Worm (Caenorhabditis elegans) whole organism, mixed stage, embryonic: ENCODE measurements around the gene ttr-24.
A peak's percentile ranks its signal among the peaks of the same experiment; 100 is the strongest.

ENCODE experiments used
- M03D4.4 ChIP-seq: sonication (generic microtip); optimal IDR thresholded peaks from 2 replicates; lab custom pipeline; 2017; ENCODE audit warnings: mild to moderate bottlenecking, missing genetic modification characterization, missing compliant biosample characterization
- bed-3 ChIP-seq: fragments of 200-800 bp; sonication (Bioruptor generic); optimal IDR thresholded peaks from 3 replicates; lab custom pipeline; 2018; ENCODE audit warnings: mild to moderate bottlenecking, missing genetic modification characterization, moderate library complexity, missing compliant biosample characterization
- blmp-1 ChIP-seq: fragments of 150-350 bp; optimal IDR thresholded peaks from 2 replicates; lab custom pipeline; 2014; ENCODE audit warnings: missing biosample characterization, missing genetic modification characterization
- ceh-39 ChIP-seq: fragments of 150-350 bp; optimal IDR thresholded peaks from 2 replicates; lab custom pipeline; 2014; ENCODE audit warnings: missing biosample characterization, missing genetic modification characterization
- ceh-83 ChIP-seq: fragments of 200-800 bp; sonication (Bioruptor generic); optimal IDR thresholded peaks from 2 replicates; lab custom pipeline; 2018; ENCODE audit warnings: mild to moderate bottlenecking, missing genetic modification characterization, missing compliant biosample characterization
- cnd-1 ChIP-seq: fragments of 200-800 bp; sonication (Bioruptor generic); optimal IDR thresholded peaks from 2 replicates; lab custom pipeline; 2018; ENCODE audit warnings: mild to moderate bottlenecking, missing genetic modification characterization, missing compliant biosample characterization
- drap-1 ChIP-seq: fragments of 200-800 bp; sonication (Bioruptor generic); optimal IDR thresholded peaks from 3 replicates; lab custom pipeline; 2018; ENCODE audit warnings: mild to moderate bottlenecking, missing genetic modification characterization, missing compliant biosample characterization
- elt-1 ChIP-seq: sonication (generic microtip); optimal IDR thresholded peaks from 2 replicates; lab custom pipeline; 2017; ENCODE audit warnings: missing genetic modification characterization, mild to moderate bottlenecking, missing compliant biosample characterization, antibody characterized with exemption, moderate library complexity, borderline replicate concordance; ENCODE audit not compliant: insufficient read depth
- hlh-1 ChIP-seq: fragments of 150-350 bp; optimal IDR thresholded peaks from 2 replicates; lab custom pipeline; 2014; ENCODE audit warnings: missing biosample characterization, missing genetic modification reagents, missing genetic modification characterization
- lin-13 ChIP-seq: fragments of 150-350 bp; optimal IDR thresholded peaks from 2 replicates; lab custom pipeline; 2014; ENCODE audit warnings: missing biosample characterization, missing genetic modification characterization
- lin-32 ChIP-seq: fragments of 200-800 bp; sonication (Bioruptor generic); optimal IDR thresholded peaks from 2 replicates; lab custom pipeline; 2018; ENCODE audit warnings: mild to moderate bottlenecking, missing genetic modification characterization, missing compliant biosample characterization
- mab-5 ChIP-seq: fragments of 150-350 bp; optimal IDR thresholded peaks from 2 replicates; lab custom pipeline; 2014; ENCODE audit warnings: missing biosample characterization, missing genetic modification characterization
- mep-1 ChIP-seq: fragments of 150-350 bp; optimal IDR thresholded peaks from 2 replicates; lab custom pipeline; 2017; ENCODE audit warnings: missing biosample characterization, missing genetic modification reagents, missing genetic modification characterization, inconsistent platforms
- mls-2 ChIP-seq: sonication (generic microtip); optimal IDR thresholded peaks from 2 replicates; lab custom pipeline; 2016; ENCODE audit warnings: mild to moderate bottlenecking, missing genetic modification characterization, moderate library complexity, missing compliant biosample characterization
- nhr-12 ChIP-seq: fragments of 150-350 bp; optimal IDR thresholded peaks from 2 replicates; lab custom pipeline; 2014; ENCODE audit warnings: missing biosample characterization, missing genetic modification characterization
- nhr-2 ChIP-seq: fragments of 150-350 bp; optimal IDR thresholded peaks from 2 replicates; lab custom pipeline; 2014; ENCODE audit warnings: missing biosample characterization, missing genetic modification characterization
- nhr-237 ChIP-seq: fragments of 150-350 bp; optimal IDR thresholded peaks from 2 replicates; lab custom pipeline; 2014; ENCODE audit warnings: missing biosample characterization, missing genetic modification characterization
- nhr-28 ChIP-seq: fragments of 150-350 bp; optimal IDR thresholded peaks from 2 replicates; lab custom pipeline; 2014; ENCODE audit warnings: missing biosample characterization, missing genetic modification characterization
- nhr-76 ChIP-seq: sonication (generic microtip); optimal IDR thresholded peaks from 2 replicates; lab custom pipeline; 2017; ENCODE audit warnings: missing biosample characterization, missing genetic modification characterization
- pha-4 ChIP-seq: fragments of 150-350 bp; optimal IDR thresholded peaks from 2 replicates; lab custom pipeline; 2018; ENCODE audit warnings: missing biosample characterization, missing genetic modification reagents, missing genetic modification characterization
- snpc-4 ChIP-seq: fragments of 150-350 bp; optimal IDR thresholded peaks from 2 replicates; lab custom pipeline; 2014; ENCODE audit warnings: missing biosample characterization, missing genetic modification characterization
- sptf-1 ChIP-seq: sonication (generic microtip); optimal IDR thresholded peaks from 2 replicates; lab custom pipeline; 2017; ENCODE audit warnings: mild to moderate bottlenecking, missing genetic modification characterization, moderate library complexity, missing compliant biosample characterization
- unc-120 ChIP-seq: sonication (generic microtip); optimal IDR thresholded peaks from 2 replicates; lab custom pipeline; 2017; ENCODE audit warnings: missing genetic modification characterization, missing compliant biosample characterization; ENCODE audit not compliant: poor library complexity, severe bottlenecking
- unc-39 ChIP-seq: fragments of 150-350 bp; optimal IDR thresholded peaks from 2 replicates; lab custom pipeline; 2014; ENCODE audit warnings: missing biosample characterization, missing genetic modification characterization
- zip-8 ChIP-seq: fragments of 150-350 bp; optimal IDR thresholded peaks from 2 replicates; lab custom pipeline; 2014; ENCODE audit warnings: missing biosample characterization, missing genetic modification characterization
- ztf-11 ChIP-seq: fragments of 150-350 bp; optimal IDR thresholded peaks from 2 replicates; lab custom pipeline; 2014; ENCODE audit warnings: missing biosample characterization, missing genetic modification characterization

Gene ttr-24

DNA sequence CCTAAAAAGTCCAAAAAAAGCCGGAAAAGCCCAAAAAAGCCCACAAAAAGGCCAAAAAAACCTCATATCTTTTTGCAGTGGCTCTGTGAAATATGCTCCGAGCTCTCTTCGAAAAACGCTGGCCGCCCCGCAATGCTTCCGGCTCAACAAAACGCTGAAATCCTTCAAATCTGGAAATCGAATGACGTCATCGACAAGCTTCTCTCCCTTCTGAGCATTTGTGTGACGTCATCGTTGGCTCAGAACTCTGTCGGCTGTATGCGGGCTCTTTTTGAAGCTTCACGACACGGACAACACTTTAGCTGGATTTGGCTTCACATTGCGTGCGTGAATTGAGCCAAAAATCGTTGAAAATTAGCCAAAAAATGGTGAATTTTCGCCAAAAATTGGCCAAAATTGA, 20.4 kb downstream of the ttr-24 start:
- TF ChIP-seq elt-1 (no peak), sptf-1 (tag; lab: Kevin White, UChicago) (no peak), ztf-11 (tag; lab: Kevin White, UChicago) (no peak), zip-8 (tag; lab: Kevin White, UChicago) (peak; percentile 96), drap-1 (GFP tag; lab: Kevin White, UChicago) (no peak)

DNA sequence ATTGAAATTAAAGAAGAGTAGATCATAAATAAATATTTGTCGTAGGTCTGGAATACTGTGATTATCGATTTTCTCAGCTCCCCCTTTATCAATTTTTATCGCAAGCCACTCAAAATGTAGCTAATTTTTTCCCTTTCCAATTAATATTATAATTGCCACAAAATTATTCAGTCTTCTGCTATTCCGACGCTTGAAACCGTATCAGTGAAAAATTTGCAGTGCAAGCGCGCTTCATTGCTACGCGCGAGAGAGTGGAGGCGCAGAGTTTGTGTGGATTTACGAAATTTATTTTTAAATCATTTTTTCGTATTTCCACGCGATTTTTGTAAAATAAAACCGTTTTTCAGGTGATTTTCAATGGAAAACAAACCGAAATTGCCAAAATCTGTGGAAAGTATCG, 22.8 kb downstream of the ttr-24 start, which contains the start of gene ints-5:
TSS of gene ints-5 (plus strand) at position 348 of the 400 bp plus-strand sequence.
- peak; percentile 31 for TF ChIP-seq pha-4 (tag; lab: Kevin White, UChicago)
- TF ChIP-seq nhr-28 (tag; lab: Kevin White, UChicago) = no peak
- no peak for TF ChIP-seq nhr-76 (tag; lab: Kevin White, UChicago)
- TF ChIP-seq nhr-237 = peak; percentile 36
- no peak for TF ChIP-seq ceh-39 (tag; lab: Kevin White, UChicago)
- TF ChIP-seq lin-13 (tag; lab: Kevin White, UChicago) = no peak

DNA sequence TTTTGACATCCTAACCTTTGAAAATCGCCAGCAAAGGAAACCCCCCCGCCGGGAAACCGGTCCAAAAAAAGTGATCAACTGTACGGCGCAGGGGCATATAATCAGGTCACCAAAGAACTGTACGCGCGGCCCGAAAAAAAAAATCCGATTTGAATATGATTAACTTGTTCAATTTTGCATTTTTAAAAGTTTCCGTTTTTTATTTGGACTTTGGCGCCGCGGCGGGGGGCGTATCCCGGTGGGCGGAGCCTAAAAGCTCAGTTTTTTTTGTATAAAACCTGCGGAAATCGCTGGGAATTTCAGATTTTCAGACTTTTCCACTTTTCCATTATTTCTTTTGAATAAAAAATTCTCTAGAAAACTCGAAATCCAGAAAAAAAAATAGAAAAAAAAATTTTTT, 32.0 kb downstream of the ttr-24 start, which contains the start of gene hmit-1.2:
TSS of gene hmit-1.2 (plus strand) at position 301 of the 400 bp plus-strand sequence.
- no peak for TF ChIP-seq nhr-237
- TF ChIP-seq lin-13 (tag; lab: Kevin White, UChicago) = no peak
- TF ChIP-seq pha-4 (tag; lab: Kevin White, UChicago) = no peak
- no peak for TF ChIP-seq mls-2 (tag; lab: Kevin White, UChicago)
- TF ChIP-seq M03D4.4 (tag; lab: Kevin White, UChicago) = no peak
- no peak for TF ChIP-seq bed-3 (GFP tag; lab: Kevin White, UChicago)
- no peak for TF ChIP-seq nhr-12

DNA sequence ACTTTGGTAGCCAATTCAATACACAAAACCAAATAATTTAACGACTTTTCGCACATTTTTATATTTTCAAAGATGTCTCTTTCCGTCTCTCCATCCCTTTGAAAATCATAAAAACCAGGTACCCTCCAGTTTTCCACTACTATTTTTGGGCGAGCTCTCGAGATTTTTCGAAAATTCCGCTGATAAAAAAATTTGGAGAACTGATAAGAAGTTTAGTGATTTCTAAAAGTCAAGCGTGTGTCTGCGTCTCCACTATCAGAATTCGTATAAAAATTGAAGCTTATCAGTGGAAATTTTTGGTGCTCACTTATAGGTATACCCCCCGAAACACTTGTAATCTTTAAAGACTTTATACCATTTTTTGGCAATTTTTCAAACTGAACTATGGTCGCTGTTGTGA, 39.9 kb downstream of the ttr-24 start, which contains the start of gene hmit-1.1:
TSS of gene hmit-1.1 (plus strand) at position 294 of the 400 bp plus-strand sequence.
- TF ChIP-seq hlh-1 (tag; lab: Kevin White, UChicago) (no peak), unc-120 (tag; lab: Kevin White, UChicago) (no peak), cnd-1 (tag; lab: Kevin White, UChicago) (no peak)

DNA sequence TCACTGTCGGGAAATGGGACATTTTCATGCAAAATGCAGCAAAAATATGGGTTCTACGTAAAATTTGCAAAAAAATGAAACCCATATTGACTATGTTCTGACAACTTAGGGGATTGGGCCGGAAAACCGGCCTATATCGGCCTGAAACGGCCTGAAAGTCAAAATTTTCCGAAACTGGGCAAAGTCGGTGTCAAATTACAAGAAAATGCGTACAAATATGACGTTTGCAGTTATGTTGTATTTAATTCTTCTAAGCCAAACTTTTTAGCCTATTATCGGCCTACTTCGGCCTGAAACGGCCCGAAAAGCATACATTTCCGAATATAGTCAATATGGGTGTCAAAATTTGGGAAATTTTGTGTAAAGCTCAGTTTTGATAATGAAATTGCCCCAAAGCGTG, 44.6 kb downstream of the ttr-24 start:
- TF ChIP-seq unc-39 (tag; lab: Kevin White, UChicago) (peak; percentile 85), lin-32 (GFP tag; lab: Kevin White, UChicago) (no peak), blmp-1 (tag; lab: Kevin White, UChicago) (no peak), ceh-83 (GFP tag; lab: Kevin White, UChicago) (no peak), mep-1 (tag; lab: Kevin White, UChicago) (no peak)

DNA sequence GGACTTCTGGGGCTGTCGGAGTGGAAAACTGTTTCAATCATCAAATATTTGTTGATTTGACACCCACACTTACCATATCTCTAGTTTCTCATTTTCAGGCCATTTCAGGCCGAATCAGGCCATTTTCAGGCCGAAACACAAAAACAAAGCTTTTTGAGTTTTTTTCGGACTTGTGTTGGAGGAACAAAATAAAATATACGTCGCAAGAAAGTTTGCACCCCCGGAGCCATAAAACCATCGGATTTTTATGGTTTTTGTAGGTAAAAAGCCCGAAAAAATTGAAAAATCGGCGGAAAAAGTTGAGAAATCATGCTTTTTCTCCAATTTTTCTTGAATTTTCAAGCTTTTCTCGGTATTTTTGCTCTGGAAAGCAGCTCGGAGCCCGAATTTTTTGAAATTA, 47.9 kb downstream of the ttr-24 start, which contains the start of gene Y51A2D.1:
TSS of gene Y51A2D.1 (plus strand) at position 301 of the 400 bp plus-strand sequence.
- TF ChIP-seq mab-5 (tag; lab: Kevin White, UChicago) (no peak), nhr-2 (no peak), snpc-4 (no peak), blmp-1 (tag; lab: Kevin White, UChicago) (no peak)

DNA sequence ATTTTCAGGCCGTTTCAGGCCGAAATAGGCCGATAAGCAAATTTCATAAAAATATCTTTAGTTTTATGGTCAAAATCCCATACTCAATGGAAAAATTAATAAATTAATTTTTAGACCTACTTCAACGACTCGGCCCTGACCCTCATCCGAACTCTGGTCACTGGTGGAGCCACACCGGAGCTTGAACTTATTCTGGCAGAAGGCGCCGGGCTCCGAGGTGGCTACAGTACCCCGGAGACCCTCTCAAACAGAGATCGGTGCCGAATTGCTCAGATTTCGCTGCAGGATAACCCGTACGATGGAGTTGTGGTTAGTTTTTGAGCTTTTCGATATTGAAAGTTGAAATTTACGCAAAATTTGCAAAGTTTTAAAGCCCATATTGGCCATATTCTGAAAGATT, 49.7 kb downstream of the ttr-24 start:
- TF ChIP-seq cnd-1 (tag; lab: Kevin White, UChicago) (no peak), nhr-237 (no peak)
